Fruit fly (Drosophila melanogaster) Kc167 (cell line): ENCODE data around the gene CG31360.

Source experiments
- Myc ChIP-seq: fragments of >200 bp; optimal IDR thresholded peaks from 2 replicates; lab custom pipeline; 2017; ENCODE audit warnings: missing external identifiers
- Sin3A ChIP-seq: fragments of >200 bp; optimal IDR thresholded peaks from 2 replicates; lab custom pipeline; 2018; ENCODE audit warnings: missing external identifiers
- h ChIP-seq: fragments of >200 bp; optimal IDR thresholded peaks from 3 replicates; lab custom pipeline; 2018; ENCODE audit warnings: missing external identifiers
- insv ChIP-seq: fragments of >200 bp; optimal IDR thresholded peaks from 3 replicates; lab custom pipeline; 2018; ENCODE audit warnings: missing external identifiers
- psq ChIP-seq: fragments of >200 bp; optimal IDR thresholded peaks from 2 replicates; lab custom pipeline; 2017; ENCODE audit warnings: missing external identifiers
- ttk ChIP-seq: sonication (Bioruptor generic); optimal IDR thresholded peaks from 2 replicates; lab custom pipeline; 2017; ENCODE audit warnings: missing external identifiers

- TF ChIP-seq psq (lab: Kevin White, UChicago) (no peak), Myc (lab: Kevin White, UChicago) (no peak), insv (lab: Kevin White, UChicago) (no peak), h (lab: Kevin White, UChicago) (no peak), ttk (lab: Kevin White, UChicago) (no peak), Sin3A (lab: Kevin White, UChicago) (no peak)
Measured at dm6 chr3R:17706971-17707406, 22.1 kb downstream of the CG31360 start.
